Fruit fly (Drosophila melanogaster) whole organism, embryonic: Measurements from ENCODE around the gene Shc.

Experiments used
- Adf1 ChIP-seq: fragments of 200-800 bp; sonication (Bioruptor generic); IDR thresholded peaks from 2 replicates; pipeline ENCODE4 v1.3.6; 2022; ENCODE audit warnings: missing biosample characterization, missing genetic modification characterization
- BEAF-32 ChIP-seq: fragments of 200-800 bp; sonication (Bioruptor generic); optimal IDR thresholded peaks from 3 replicates; lab custom pipeline; 2017; ENCODE audit warnings: missing biosample characterization, missing genetic modification characterization, mild to moderate bottlenecking, moderate library complexity, missing genetic modification reagents
- CG10147 ChIP-seq: fragments of 200-800 bp; sonication (Bioruptor generic); optimal IDR thresholded peaks from 2 replicates; lab custom pipeline; 2019; ENCODE audit warnings: missing biosample characterization, mild to moderate bottlenecking, missing genetic modification characterization, moderate library complexity
- CG10274 ChIP-seq: fragments of 200-800 bp; sonication (Bioruptor generic); optimal IDR thresholded peaks from 3 replicates; lab custom pipeline; 2017; ENCODE audit warnings: missing biosample characterization, mild to moderate bottlenecking, missing genetic modification characterization
- CG11504 ChIP-seq: fragments of 200-800 bp; sonication (Bioruptor generic); optimal IDR thresholded peaks from 3 replicates; lab custom pipeline; 2019; ENCODE audit warnings: missing biosample characterization, mild to moderate bottlenecking, missing genetic modification characterization, moderate library complexity
- CG12391 ChIP-seq: fragments of 200-800 bp; sonication (Bioruptor generic); optimal IDR thresholded peaks from 3 replicates; lab custom pipeline; 2018; ENCODE audit warnings: missing biosample characterization, mild to moderate bottlenecking, missing genetic modification characterization, moderate library complexity
- CG13287 ChIP-seq: fragments of 200-800 bp; sonication (Bioruptor generic); IDR thresholded peaks from 2 replicates; pipeline ENCODE4 v1.3.6; 2022; ENCODE audit warnings: missing biosample characterization, missing genetic modification characterization; ENCODE audit not compliant: partially characterized antibody
- CG13296 ChIP-seq: fragments of 200-800 bp; sonication (Bioruptor generic); optimal IDR thresholded peaks from 3 replicates; lab custom pipeline; 2018; ENCODE audit warnings: missing biosample characterization, mild to moderate bottlenecking, missing genetic modification characterization
- CG14441 ChIP-seq: fragments of 200-800 bp; sonication (Bioruptor generic); IDR thresholded peaks from 2 replicates; pipeline ENCODE4 v1.3.6; 2022; ENCODE audit warnings: missing biosample characterization, missing genetic modification characterization
- CG14667 ChIP-seq: fragments of 200-800 bp; sonication (Bioruptor generic); IDR thresholded peaks from 2 replicates; pipeline ENCODE4 v1.3.6; 2022; ENCODE audit warnings: missing biosample characterization, missing genetic modification characterization
- CG1529 ChIP-seq: fragments of 200-800 bp; sonication (Bioruptor generic); optimal IDR thresholded peaks from 3 replicates; lab custom pipeline; 2018; ENCODE audit warnings: missing biosample characterization, missing genetic modification characterization
- CG15601 ChIP-seq: fragments of 200-800 bp; sonication (Bioruptor generic); optimal IDR thresholded peaks from 3 replicates; lab custom pipeline; 2019; ENCODE audit warnings: missing biosample characterization, mild to moderate bottlenecking, missing genetic modification characterization, moderate library complexity
- CG18619 ChIP-seq: fragments of 200-800 bp; sonication (Bioruptor generic); optimal IDR thresholded peaks from 3 replicates; lab custom pipeline; 2017; ENCODE audit warnings: missing biosample characterization, mild to moderate bottlenecking, missing genetic modification characterization
- CG30403 ChIP-seq: fragments of 200-800 bp; sonication (Bioruptor generic); optimal IDR thresholded peaks from 3 replicates; lab custom pipeline; 2016; ENCODE audit warnings: missing biosample characterization, missing genetic modification characterization
- CG3281 ChIP-seq: fragments of 200-800 bp; sonication (Bioruptor generic); optimal IDR thresholded peaks from 3 replicates; lab custom pipeline; 2017; ENCODE audit warnings: missing biosample characterization, mild to moderate bottlenecking, missing genetic modification characterization
- CG4404 ChIP-seq: fragments of 200-800 bp; sonication (Bioruptor generic); IDR thresholded peaks from 2 replicates; pipeline ENCODE4 v1.3.6; 2022; ENCODE audit warnings: missing biosample characterization, missing genetic modification characterization
- CG4854 ChIP-seq: fragments of 200-800 bp; sonication (Bioruptor generic); optimal IDR thresholded peaks from 2 replicates; lab custom pipeline; 2016; ENCODE audit warnings: missing biosample characterization, missing genetic modification characterization, inconsistent platforms
- CG7928 ChIP-seq: fragments of 200-800 bp; sonication (Bioruptor generic); optimal IDR thresholded peaks from 2 replicates; lab custom pipeline; 2017; ENCODE audit warnings: missing biosample characterization, mild to moderate bottlenecking, missing genetic modification characterization
- CG7963 ChIP-seq: fragments of 200-800 bp; sonication (Bioruptor generic); IDR thresholded peaks from 3 replicates; pipeline ENCODE4 v1.3.6; 2022; ENCODE audit warnings: missing biosample characterization, missing genetic modification characterization; ENCODE audit not compliant: partially characterized antibody
- CG8478 ChIP-seq: fragments of >200 bp; optimal IDR thresholded peaks from 2 replicates; lab custom pipeline; 2018
- Dip3 ChIP-seq: fragments of 200-800 bp; sonication (Bioruptor generic); optimal IDR thresholded peaks from 3 replicates; lab custom pipeline; 2016; ENCODE audit warnings: missing biosample characterization, missing genetic modification characterization
- Eip74EF ChIP-seq, 2 experiments: fragments of 200-800 bp in 1 of 2; fragments of >200 bp in 1 of 2; sonication (Bioruptor generic) in 1 of 2; optimal IDR thresholded peaks; 2 replicates each; lab custom pipeline; 2017 to 2019; ENCODE audit warnings: missing biosample characterization in 2 of 2, missing genetic modification characterization in 2 of 2, mild to moderate bottlenecking in 1 of 2, moderate library complexity in 1 of 2
- Fer1 ChIP-seq: fragments of 200-800 bp; sonication (Bioruptor generic); optimal IDR thresholded peaks from 2 replicates; lab custom pipeline; 2017; ENCODE audit warnings: missing biosample characterization, mild to moderate bottlenecking, missing genetic modification characterization
- HHEX ChIP-seq: fragments of 200-800 bp; sonication (Bioruptor generic); optimal IDR thresholded peaks from 3 replicates; lab custom pipeline; 2017; ENCODE audit warnings: missing biosample characterization, mild to moderate bottlenecking, missing genetic modification characterization, missing genetic modification reagents
- Jarid2 ChIP-seq: fragments of 200-800 bp; sonication (Bioruptor generic); optimal IDR thresholded peaks from 3 replicates; lab custom pipeline; 2017; ENCODE audit warnings: mild to moderate bottlenecking, missing biosample characterization, missing genetic modification reagents, missing genetic modification characterization
- Opbp ChIP-seq: fragments of 200-800 bp; sonication (Bioruptor generic); IDR thresholded peaks from 3 replicates; pipeline ENCODE4 v1.3.6; 2022; ENCODE audit warnings: missing biosample characterization, missing genetic modification characterization; ENCODE audit not compliant: partially characterized antibody
- Optix ChIP-seq: fragments of 200-800 bp; sonication (Bioruptor generic); IDR thresholded peaks from 3 replicates; pipeline ENCODE4 v1.3.6; 2022; ENCODE audit warnings: missing biosample characterization, missing genetic modification characterization
- Vsx1 ChIP-seq: fragments of 200-800 bp; sonication (Bioruptor generic); optimal IDR thresholded peaks from 2 replicates; lab custom pipeline; 2017; ENCODE audit warnings: missing biosample characterization, mild to moderate bottlenecking, missing genetic modification characterization, missing genetic modification reagents
- amos ChIP-seq: fragments of 200-800 bp; sonication (Bioruptor generic); IDR thresholded peaks from 2 replicates; pipeline ENCODE4 v1.3.6; 2022; ENCODE audit warnings: missing biosample characterization, missing genetic modification characterization; ENCODE audit not compliant: partially characterized antibody
- crol ChIP-seq: fragments of 200-800 bp; sonication (Bioruptor generic); IDR thresholded peaks from 2 replicates; pipeline ENCODE4 v1.3.6; 2022; ENCODE audit warnings: missing biosample characterization, missing genetic modification characterization
- dan ChIP-seq: fragments of 200-800 bp; sonication (Bioruptor generic); IDR thresholded peaks from 2 replicates; pipeline ENCODE4 v1.3.6; 2022; ENCODE audit warnings: missing biosample characterization, missing genetic modification characterization
- dysf ChIP-seq: fragments of 200-800 bp; sonication (Bioruptor generic); IDR thresholded peaks from 3 replicates; pipeline ENCODE4 v1.3.6; 2022; ENCODE audit warnings: missing biosample characterization, missing genetic modification characterization
- emc ChIP-seq: fragments of 200-800 bp; sonication (Bioruptor generic); optimal IDR thresholded peaks from 2 replicates; lab custom pipeline; 2016; ENCODE audit warnings: missing biosample characterization, missing genetic modification characterization
- gfzf ChIP-seq: fragments of 200-800 bp; sonication (Bioruptor generic); optimal IDR thresholded peaks from 2 replicates; lab custom pipeline; 2016; ENCODE audit warnings: missing biosample characterization, mild to moderate bottlenecking, missing genetic modification characterization, moderate library complexity
- gro ChIP-seq: fragments of 200-800 bp; sonication (Bioruptor generic); optimal IDR thresholded peaks from 2 replicates; lab custom pipeline; 2016; ENCODE audit warnings: missing biosample characterization, missing genetic modification characterization
- gsb-n ChIP-seq: fragments of 200-800 bp; sonication (Bioruptor generic); optimal IDR thresholded peaks from 3 replicates; lab custom pipeline; 2018; ENCODE audit warnings: missing biosample characterization, mild to moderate bottlenecking, missing genetic modification characterization
- kah ChIP-seq: fragments of 200-800 bp; sonication (Bioruptor generic); optimal IDR thresholded peaks from 2 replicates; lab custom pipeline; 2018; ENCODE audit warnings: missing biosample characterization, mild to moderate bottlenecking, missing genetic modification characterization
- lov ChIP-seq, 2 experiments: fragments of 200-800 bp in 1 of 2; fragments of >200 bp in 1 of 2; sonication (Bioruptor generic) in 1 of 2; IDR thresholded peaks in 1 of 2; optimal IDR thresholded peaks in 1 of 2; 2 replicates in 1 of 2; 3 replicates in 1 of 2; pipeline versions ENCODE4 v1.3.6 to Lab custom; 2017 to 2022; ENCODE audit warnings: missing biosample characterization in 1 of 2, missing genetic modification characterization in 1 of 2
- prd ChIP-seq, 3 experiments: fragments of >200 bp in 2 of 3; fragments of 200-800 bp in 1 of 3; sonication (Bioruptor generic) in 1 of 3; optimal IDR thresholded peaks in 2 of 3; IDR thresholded peaks in 1 of 3; 2 replicates in 2 of 3; 3 replicates in 1 of 3; pipeline versions ENCODE4 v1.3.6 to Lab custom; 2017 to 2022; ENCODE audit warnings: missing biosample characterization in 1 of 3, missing genetic modification characterization in 1 of 3
- pzg ChIP-seq: fragments of 200-800 bp; sonication (Bioruptor generic); optimal IDR thresholded peaks from 3 replicates; lab custom pipeline; 2018; ENCODE audit warnings: missing biosample characterization, mild to moderate bottlenecking, missing genetic modification characterization, moderate library complexity
- rib ChIP-seq: fragments of 200-800 bp; sonication (Bioruptor generic); IDR thresholded peaks from 2 replicates; pipeline ENCODE4 v1.3.6; 2022; ENCODE audit warnings: missing biosample characterization, missing genetic modification characterization
- scrt ChIP-seq: fragments of 200-800 bp; sonication (Bioruptor generic); optimal IDR thresholded peaks from 2 replicates; lab custom pipeline; 2018; ENCODE audit warnings: missing biosample characterization, mild to moderate bottlenecking, missing genetic modification characterization, moderate library complexity
- seq ChIP-seq: fragments of 200-800 bp; sonication (Bioruptor generic); IDR thresholded peaks from 2 replicates; pipeline ENCODE4 v1.3.6; 2022; ENCODE audit warnings: missing biosample characterization, missing genetic modification characterization
- sna ChIP-seq: fragments of 200-800 bp; sonication (Bioruptor generic); IDR thresholded peaks from 2 replicates; pipeline ENCODE4 v1.3.6; 2022; ENCODE audit warnings: missing biosample characterization, missing genetic modification characterization; ENCODE audit not compliant: partially characterized antibody
- sug ChIP-seq: fragments of 200-800 bp; optimal IDR thresholded peaks from 2 replicates; lab custom pipeline; 2019; ENCODE audit warnings: missing biosample characterization, mild to moderate bottlenecking, missing genetic modification characterization, moderate library complexity
- unpg ChIP-seq: fragments of 200-800 bp; sonication (Bioruptor generic); optimal IDR thresholded peaks from 3 replicates; lab custom pipeline; 2018; ENCODE audit warnings: missing biosample characterization, mild to moderate bottlenecking, missing genetic modification characterization, moderate library complexity
- zen ChIP-seq: fragments of 200-800 bp; sonication (Bioruptor generic); optimal IDR thresholded peaks from 3 replicates; lab custom pipeline; 2018; ENCODE audit warnings: missing biosample characterization, mild to moderate bottlenecking, missing genetic modification characterization, moderate library complexity

Gene Shc

dm6 chr3L:9462247-9462769 is 35.5 kb downstream of the Shc start (continued):
- TF ChIP-seq lov (optimal IDR thresholded peaks at IDR 0.05; lab: Kevin White, UChicago) (no peak), lov (GFP tag; IDR thresholded peaks at IDR 0.05; lab: Robert Waterston, UW) (peak; percentile 47; the same call in 2 of the 3 replicates), Dip3 (peak; percentile 41), sug (tag; lab: Kevin White, UChicago) (peak; percentile 74), emc (GFP tag; lab: Kevin White, UChicago) (no peak), CG3281 (GFP tag; lab: Kevin White, UChicago) (peak; percentile 89), sna (GFP tag; lab: Robert Waterston, UW) (peak; percentile 58; the same call in 1 of the 2 replicates), CG10147 (GFP tag; lab: Kevin White, UChicago) (peak; percentile 93), gsb-n (tag; lab: Kevin White, UChicago) (peak; percentile 91), Eip74EF (GFP tag; optimal IDR thresholded peaks at IDR 0.05; lab: Kevin White, UChicago) (peak in 1 of 2 experiments; percentile 92), CG18619 (GFP tag; lab: Kevin White, UChicago) (peak; percentile 84), CG30403 (GFP tag; lab: Kevin White, UChicago) (peak; percentile 93), unpg (GFP tag; lab: Kevin White, UChicago) (peak; percentile 95), gfzf (GFP tag; lab: Kevin White, UChicago) (no peak), CG11504 (tag; lab: Kevin White, UChicago) (peak; percentile 92), prd (optimal IDR thresholded peaks at IDR 0.05; lab: Kevin White, UChicago) (no peak), prd (GFP tag; IDR thresholded peaks at IDR 0.05; lab: Robert Waterston, UW) (peak; percentile 79), CG13287 (peak; percentile 16; the same call in 1 of the 2 replicates), Optix (GFP tag; lab: Robert Waterston, UW) (no peak), scrt (GFP tag; lab: Kevin White, UChicago) (peak; percentile 90), pzg (no peak), CG7963 (GFP tag; lab: Robert Waterston, UW) (no peak), CG7928 (GFP tag; lab: Kevin White, UChicago) (peak; percentile 25), CG1529 (GFP tag; lab: Kevin White, UChicago) (peak; percentile 87), CG14667 (GFP tag; lab: Robert Waterston, UW) (0 out of 2 replicates have a peak, but pooled peaks have one; percentile 22), dysf (GFP tag; lab: Robert Waterston, UW) (peak; percentile 82), CG10274 (peak; percentile 51), Adf1 (peak; percentile 83), Vsx1 (GFP tag; lab: Kevin White, UChicago) (peak; percentile 91), gro (GFP tag; lab: Kevin White, UChicago) (peak; percentile 76), CG14441 (GFP tag; lab: Robert Waterston, UW) (peak; percentile 42; the same call in 1 of the 2 replicates), CG13296 (GFP tag; lab: Kevin White, UChicago) (peak; percentile 93), seq (peak; percentile 82), dan (GFP tag; lab: Robert Waterston, UW) (no peak), zen (tag; lab: Kevin White, UChicago) (peak; percentile 70), amos (GFP tag; lab: Robert Waterston, UW) (no peak), CG4854 (GFP tag; lab: Kevin White, UChicago) (peak; percentile 81), rib (GFP tag; lab: Robert Waterston, UW) (no peak), CG15601 (tag; lab: Kevin White, UChicago) (peak; percentile 89), CG4404 (GFP tag; lab: Robert Waterston, UW) (peak; percentile 47; the same call in 1 of the 2 replicates), kah (GFP tag; lab: Kevin White, UChicago) (peak; percentile 42), HHEX (peak; percentile 83), Jarid2 (GFP tag; lab: Kevin White, UChicago) (peak; percentile 90), CG12391 (tag; lab: Kevin White, UChicago) (peak; percentile 96), Fer1 (peak; percentile 95), crol (GFP tag; lab: Robert Waterston, UW) (no peak; the same call in 1 of the 2 replicates), BEAF-32 (GFP tag; lab: Kevin White, UChicago) (no peak), Opbp (peak; percentile 53; the same call in 2 of the 3 replicates), CG8478 (lab: Kevin White, UChicago) (no peak)
